Fruit fly (Drosophila melanogaster) whole organism, embryonic: ENCODE data around the gene CG31960.

Experiments used
- Atf3 ChIP-seq: fragments of 200-800 bp; sonication (Bioruptor generic); optimal IDR thresholded peaks from 3 replicates; lab custom pipeline; 2016; ENCODE audit warnings: missing biosample characterization, missing genetic modification characterization
- Blimp-1 ChIP-seq: fragments of 200-800 bp; sonication (Bioruptor generic); optimal IDR thresholded peaks from 3 replicates; lab custom pipeline; 2018; ENCODE audit warnings: missing biosample characterization, missing genetic modification characterization, mild to moderate bottlenecking, moderate library complexity, missing genetic modification reagents
- CG10267 ChIP-seq: fragments of 200-800 bp; sonication (Bioruptor generic); optimal IDR thresholded peaks from 2 replicates; lab custom pipeline; 2018; ENCODE audit warnings: missing biosample characterization, mild to moderate bottlenecking, missing genetic modification characterization, moderate library complexity
- CG10959 ChIP-seq: fragments of 200-800 bp; sonication (Bioruptor generic); IDR thresholded peaks from 2 replicates; pipeline ENCODE4 v1.3.6; 2022; ENCODE audit warnings: missing biosample characterization, missing genetic modification characterization
- CG11247 ChIP-seq: fragments of 200-800 bp; sonication (Bioruptor generic); IDR thresholded peaks from 2 replicates; pipeline ENCODE4 v1.3.6; 2022; ENCODE audit warnings: missing biosample characterization, missing genetic modification characterization
- CG11560 ChIP-seq: fragments of 200-800 bp; sonication (Bioruptor generic); IDR thresholded peaks from 3 replicates; pipeline ENCODE4 v1.3.6; 2022; ENCODE audit warnings: missing biosample characterization, missing genetic modification characterization
- CG11695 ChIP-seq: fragments of 200-800 bp; sonication (Bioruptor generic); IDR thresholded peaks from 3 replicates; pipeline ENCODE4 v1.3.6; 2022; ENCODE audit warnings: missing biosample characterization, missing genetic modification characterization
- CG13894 ChIP-seq: fragments of 200-800 bp; sonication (Bioruptor generic); optimal IDR thresholded peaks from 3 replicates; lab custom pipeline; 2018; ENCODE audit warnings: missing biosample characterization, mild to moderate bottlenecking, missing genetic modification characterization, moderate library complexity
- CG1602 ChIP-seq: fragments of 200-800 bp; sonication (Bioruptor generic); optimal IDR thresholded peaks from 3 replicates; lab custom pipeline; 2016; ENCODE audit warnings: missing biosample characterization, missing genetic modification characterization
- CG30020 ChIP-seq: fragments of 200-800 bp; optimal IDR thresholded peaks from 2 replicates; lab custom pipeline; 2019; ENCODE audit warnings: missing biosample characterization, mild to moderate bottlenecking, missing genetic modification characterization, moderate library complexity
- CG30431 ChIP-seq: fragments of 200-800 bp; sonication (Bioruptor generic); optimal IDR thresholded peaks from 2 replicates; lab custom pipeline; 2017; ENCODE audit warnings: missing biosample characterization, missing genetic modification characterization
- CG32767 ChIP-seq: fragments of 200-800 bp; sonication (Bioruptor generic); IDR thresholded peaks from 2 replicates; pipeline ENCODE4 v1.3.6; 2022; ENCODE audit warnings: missing biosample characterization, missing genetic modification characterization
- CG34376 ChIP-seq: fragments of 200-800 bp; sonication (Bioruptor generic); optimal IDR thresholded peaks from 2 replicates; lab custom pipeline; 2018; ENCODE audit warnings: missing biosample characterization, mild to moderate bottlenecking, missing genetic modification characterization
- CG43689 ChIP-seq: fragments of 200-800 bp; sonication (Bioruptor generic); IDR thresholded peaks from 2 replicates; pipeline ENCODE4 v1.3.6; 2022; ENCODE audit warnings: missing biosample characterization, missing genetic modification characterization
- CG6175 ChIP-seq: fragments of 200-800 bp; sonication (Bioruptor generic); IDR thresholded peaks from 3 replicates; pipeline ENCODE4 v1.3.6; 2022; ENCODE audit warnings: missing biosample characterization, missing genetic modification characterization
- CG6254 ChIP-seq: fragments of 200-800 bp; sonication (Bioruptor generic); optimal IDR thresholded peaks from 3 replicates; lab custom pipeline; 2017; ENCODE audit warnings: mild to moderate bottlenecking, missing biosample characterization, missing genetic modification reagents, missing genetic modification characterization
- CG7357 ChIP-seq: fragments of 200-800 bp; sonication (Bioruptor generic); IDR thresholded peaks from 3 replicates; pipeline ENCODE4 v1.3.6; 2022; ENCODE audit warnings: missing biosample characterization, missing genetic modification characterization
- CG7963 ChIP-seq: fragments of 200-800 bp; sonication (Bioruptor generic); IDR thresholded peaks from 3 replicates; pipeline ENCODE4 v1.3.6; 2022; ENCODE audit warnings: missing biosample characterization, missing genetic modification characterization; ENCODE audit not compliant: partially characterized antibody
- CG8359 ChIP-seq: fragments of 200-800 bp; sonication (Bioruptor generic); optimal IDR thresholded peaks from 2 replicates; lab custom pipeline; 2017; ENCODE audit warnings: missing biosample characterization, mild to moderate bottlenecking, missing genetic modification characterization, borderline replicate concordance
- CG8924 ChIP-seq: fragments of 200-800 bp; optimal IDR thresholded peaks from 3 replicates; lab custom pipeline; 2019; ENCODE audit warnings: missing biosample characterization, mild to moderate bottlenecking, missing genetic modification characterization, moderate library complexity
- CG9437 ChIP-seq: fragments of 200-800 bp; sonication (Bioruptor generic); optimal IDR thresholded peaks from 2 replicates; lab custom pipeline; 2018; ENCODE audit warnings: missing biosample characterization, mild to moderate bottlenecking, missing genetic modification characterization
- Camta ChIP-seq: fragments of 200-800 bp; sonication (Bioruptor generic); optimal IDR thresholded peaks from 2 replicates; lab custom pipeline; 2016; ENCODE audit warnings: missing biosample characterization, missing genetic modification characterization
- CoRest ChIP-seq: fragments of 200-800 bp; sonication (Bioruptor generic); optimal IDR thresholded peaks from 3 replicates; lab custom pipeline; 2018; ENCODE audit warnings: missing biosample characterization, mild to moderate bottlenecking, missing genetic modification characterization, moderate library complexity
- CrebB ChIP-seq: fragments of 200-800 bp; sonication (Bioruptor generic); optimal IDR thresholded peaks from 3 replicates; lab custom pipeline; 2018; ENCODE audit warnings: missing biosample characterization, mild to moderate bottlenecking, missing genetic modification characterization
- Doc2 ChIP-seq: fragments of 200-800 bp; sonication (Bioruptor generic); IDR thresholded peaks from 2 replicates; pipeline ENCODE4 v1.3.6; 2022; ENCODE audit warnings: missing biosample characterization, missing genetic modification characterization
- Dref ChIP-seq: fragments of 200-800 bp; sonication (Bioruptor generic); IDR thresholded peaks from 2 replicates; pipeline ENCODE4 v1.3.6; 2022; ENCODE audit warnings: missing biosample characterization, missing genetic modification characterization
- Hr39 ChIP-seq: fragments of >200 bp; optimal IDR thresholded peaks from 2 replicates; lab custom pipeline; 2017
- Hr78 ChIP-seq, 2 experiments: fragments of 200-800 bp in 1 of 2; fragments of >200 bp in 1 of 2; sonication (Bioruptor generic) in 1 of 2; optimal IDR thresholded peaks; 2 replicates each; lab custom pipeline; 2017 to 2019; ENCODE audit warnings: missing biosample characterization in 2 of 2, missing genetic modification characterization in 2 of 2, mild to moderate bottlenecking in 1 of 2, moderate library complexity in 1 of 2
- Ssrp ChIP-seq: fragments of 200-800 bp; sonication (Bioruptor generic); optimal IDR thresholded peaks from 2 replicates; lab custom pipeline; 2018; ENCODE audit warnings: missing biosample characterization, mild to moderate bottlenecking, missing genetic modification characterization, moderate library complexity
- Taf1 ChIP-seq: fragments of 200-800 bp; sonication (Bioruptor generic); IDR thresholded peaks from 2 replicates; pipeline ENCODE4 v1.3.6; 2022; ENCODE audit warnings: missing biosample characterization, missing genetic modification characterization
- Trl ChIP-seq, 3 experiments: fragments of >200 bp in 2 of 3; fragments of 200-800 bp in 1 of 3; sonication (Bioruptor generic) in 1 of 3; optimal IDR thresholded peaks; 2 replicates in 1 of 3; 3 replicates in 2 of 3; lab custom pipeline; 2016 to 2017; ENCODE audit warnings: missing biosample characterization in 1 of 3, missing genetic modification characterization in 1 of 3
- Xrp1 ChIP-seq: fragments of 200-800 bp; sonication (Bioruptor generic); IDR thresholded peaks from 2 replicates; pipeline ENCODE4 v1.3.6; 2022; ENCODE audit warnings: missing biosample characterization, missing genetic modification characterization
- aop ChIP-seq: fragments of 200-800 bp; sonication (Bioruptor generic); IDR thresholded peaks from 2 replicates; pipeline ENCODE4 v1.3.6; 2022; ENCODE audit warnings: missing biosample characterization, missing genetic modification characterization
- cas ChIP-seq: fragments of 200-800 bp; sonication (Bioruptor generic); IDR thresholded peaks from 2 replicates; pipeline ENCODE4 v1.3.6; 2022; ENCODE audit warnings: missing biosample characterization, missing genetic modification characterization
- caup ChIP-seq: fragments of 200-800 bp; sonication (Bioruptor generic); optimal IDR thresholded peaks from 3 replicates; lab custom pipeline; 2017; ENCODE audit warnings: missing biosample characterization, mild to moderate bottlenecking, missing genetic modification characterization, moderate library complexity; ENCODE audit not compliant: severe bottlenecking
- chn ChIP-seq: fragments of 200-800 bp; sonication (Bioruptor generic); optimal IDR thresholded peaks from 2 replicates; lab custom pipeline; 2016; ENCODE audit warnings: missing biosample characterization, missing genetic modification characterization
- croc ChIP-seq: fragments of 200-800 bp; sonication (Bioruptor generic); conservative IDR thresholded peaks from 3 replicates; pipeline ENCODE4 v1.3.6; 2022; ENCODE audit warnings: missing biosample characterization, missing genetic modification characterization
- gcm ChIP-seq: fragments of 200-800 bp; sonication (Bioruptor generic); optimal IDR thresholded peaks from 2 replicates; lab custom pipeline; 2019; ENCODE audit warnings: missing biosample characterization, mild to moderate bottlenecking, missing genetic modification characterization, moderate library complexity
- grau ChIP-seq: fragments of 200-800 bp; optimal IDR thresholded peaks from 3 replicates; lab custom pipeline; 2019; ENCODE audit warnings: missing biosample characterization, mild to moderate bottlenecking, missing genetic modification characterization, moderate library complexity
- gro ChIP-seq: fragments of 200-800 bp; sonication (Bioruptor generic); optimal IDR thresholded peaks from 2 replicates; lab custom pipeline; 2016; ENCODE audit warnings: missing biosample characterization, missing genetic modification characterization
- hbn ChIP-seq: fragments of 200-800 bp; sonication (Bioruptor generic); IDR thresholded peaks from 2 replicates; pipeline ENCODE4 v1.3.6; 2022; ENCODE audit warnings: missing biosample characterization, missing genetic modification characterization; ENCODE audit not compliant: partially characterized antibody
- jumu ChIP-seq: fragments of 200-800 bp; sonication (Bioruptor generic); optimal IDR thresholded peaks from 3 replicates; lab custom pipeline; 2016; ENCODE audit warnings: missing biosample characterization, missing genetic modification characterization
- lilli ChIP-seq: fragments of 200-800 bp; sonication (Bioruptor generic); optimal IDR thresholded peaks from 3 replicates; lab custom pipeline; 2016; ENCODE audit warnings: missing biosample characterization, missing genetic modification characterization
- maf-S ChIP-seq: fragments of 200-800 bp; sonication (Bioruptor generic); optimal IDR thresholded peaks from 2 replicates; lab custom pipeline; 2016; ENCODE audit warnings: missing biosample characterization, missing genetic modification characterization
- odd ChIP-seq: fragments of 200-800 bp; sonication (Bioruptor generic); optimal IDR thresholded peaks from 2 replicates; lab custom pipeline; 2017; ENCODE audit warnings: missing biosample characterization, mild to moderate bottlenecking, missing genetic modification characterization
- peb ChIP-seq: fragments of 200-800 bp; sonication (Bioruptor generic); IDR thresholded peaks from 2 replicates; pipeline ENCODE4 v1.3.6; 2022; ENCODE audit warnings: missing biosample characterization, missing genetic modification characterization
- rib ChIP-seq: fragments of 200-800 bp; sonication (Bioruptor generic); IDR thresholded peaks from 2 replicates; pipeline ENCODE4 v1.3.6; 2022; ENCODE audit warnings: missing biosample characterization, missing genetic modification characterization
- unpg ChIP-seq: fragments of 200-800 bp; sonication (Bioruptor generic); optimal IDR thresholded peaks from 3 replicates; lab custom pipeline; 2018; ENCODE audit warnings: missing biosample characterization, mild to moderate bottlenecking, missing genetic modification characterization, moderate library complexity
- vvl ChIP-seq: fragments of 200-800 bp; sonication (Bioruptor generic); IDR thresholded peaks from 2 replicates; pipeline ENCODE4 v1.3.6; 2022; ENCODE audit warnings: missing biosample characterization, missing genetic modification characterization
- yki ChIP-seq: fragments of >200 bp; optimal IDR thresholded peaks from 3 replicates; lab custom pipeline; 2018

Gene CG31960

DNA sequence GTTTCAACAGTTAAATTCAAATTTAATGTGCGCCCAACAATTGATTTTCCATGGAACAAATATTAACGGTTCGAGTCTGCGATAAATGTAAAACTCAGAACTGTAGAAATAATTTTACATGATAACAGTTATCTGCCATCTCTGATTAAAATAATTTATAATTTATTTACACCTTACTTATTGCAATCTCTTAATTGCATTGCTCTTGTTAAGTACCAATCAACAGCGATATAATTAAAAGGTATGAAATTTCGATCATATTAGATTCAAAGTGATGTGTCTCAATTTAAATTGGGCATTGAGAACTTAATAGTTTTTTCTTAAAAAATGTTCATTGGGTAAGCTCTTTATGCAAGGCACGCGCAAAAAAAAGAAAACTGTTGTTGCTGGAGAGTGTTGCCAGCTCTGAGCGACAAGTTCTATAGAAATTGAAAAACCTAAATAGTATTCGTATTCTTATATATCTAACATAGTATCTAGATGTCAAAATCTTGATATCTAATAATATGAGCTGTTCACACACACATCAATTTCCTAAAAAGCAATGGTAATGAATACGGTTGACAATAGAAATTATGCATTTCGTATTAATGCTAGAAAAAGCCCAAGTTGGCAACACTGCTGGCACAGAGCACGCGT is 18.2 kb downstream of the CG31960 start (continued):
- TF ChIP-seq CrebB (tag; lab: Kevin White, UChicago) (peak; percentile 68), CG30431 (peak; percentile 39), CG6175 (GFP tag; lab: Robert Waterston, UW) (peak; percentile 69; the same call in 1 of the 3 replicates), CG34376 (GFP tag; lab: Kevin White, UChicago) (peak; percentile 53), hbn (GFP tag; lab: Robert Waterston, UW) (no peak), maf-S (GFP tag; lab: Kevin White, UChicago) (no peak), Hr39 (lab: Kevin White, UChicago) (no peak), gcm (no peak), caup (no peak), CG43689 (GFP tag; lab: Robert Waterston, UW) (peak; percentile 42; the same call in 1 of the 2 replicates), CG6254 (GFP tag; lab: Kevin White, UChicago) (no peak), yki (lab: Kevin White, UChicago) (no peak), peb (GFP tag; lab: Robert Waterston, UW) (no peak), Camta (peak; percentile 53), croc (GFP tag; lab: Robert Waterston, UW) (no peak; the same call in 2 of the 3 replicates), CG11247 (GFP tag; lab: Robert Waterston, UW) (peak; percentile 61), CG8924 (tag; lab: Kevin White, UChicago) (peak; percentile 84), Taf1 (GFP tag; lab: Robert Waterston, UW) (peak; percentile 52; the same call in 1 of the 2 replicates), lilli (GFP tag; lab: Kevin White, UChicago) (peak; percentile 79), Blimp-1 (GFP tag; lab: Kevin White, UChicago) (no peak), CG11695 (GFP tag; lab: Robert Waterston, UW) (peak; percentile 67), Xrp1 (GFP tag; lab: Robert Waterston, UW) (peak; percentile 68), CG13894 (tag; lab: Kevin White, UChicago) (no peak), CG1602 (GFP tag; lab: Kevin White, UChicago) (peak; percentile 74), gro (GFP tag; lab: Kevin White, UChicago) (no peak), cas (peak; percentile 30; the same call in 1 of the 2 replicates), Ssrp (peak; percentile 59), rib (no peak), Hr78 (GFP tag; optimal IDR thresholded peaks at IDR 0.05; lab: Kevin White, UChicago) (no peak), Trl (optimal IDR thresholded peaks at IDR 0.05; lab: Kevin White, UChicago) (no peak), Trl (GFP tag; optimal IDR thresholded peaks at IDR 0.05; lab: Kevin White, UChicago) (no peak), CG10267 (tag; lab: Kevin White, UChicago) (peak; percentile 61), vvl (GFP tag; lab: Robert Waterston, UW) (peak; percentile 87), odd (GFP tag; lab: Kevin White, UChicago) (no peak), CG7963 (no peak), CG10959 (GFP tag; lab: Robert Waterston, UW) (no peak), Dref (GFP tag; lab: Robert Waterston, UW) (peak; percentile 21; the same call in 1 of the 2 replicates), grau (tag; lab: Kevin White, UChicago) (peak; percentile 80), CG11560 (tag; lab: Robert Waterston, UW) (0 out of 3 replicates have a peak, but pooled peaks have one; percentile 6), CG32767 (GFP tag; lab: Robert Waterston, UW) (peak; percentile 35), CoRest (tag; lab: Kevin White, UChicago) (peak; percentile 81), Atf3 (GFP tag; lab: Kevin White, UChicago) (no peak), CG30020 (tag; lab: Kevin White, UChicago) (no peak), CG9437 (peak; percentile 61), CG8359 (GFP tag; lab: Kevin White, UChicago) (peak; percentile 3), unpg (GFP tag; lab: Kevin White, UChicago) (peak; percentile 81), aop (GFP tag; lab: Robert Waterston, UW) (no peak), chn (GFP tag; lab: Kevin White, UChicago) (no peak), CG7357 (GFP tag; lab: Robert Waterston, UW) (peak; percentile 51; the same call in 1 of the 3 replicates), jumu (GFP tag; lab: Kevin White, UChicago) (peak; percentile 46), Doc2 (GFP tag; lab: Robert Waterston, UW) (no peak)
